Worm (Caenorhabditis elegans) whole organism, L1 larva: Measurements from ENCODE around the gene F35G2.3.

Experiments
- dpl-1 ChIP-seq, 3 experiments: fragments of 150-350 bp in 2 of 3; sonication (generic microtip) in 1 of 3; optimal IDR thresholded peaks; 2 replicates each; lab custom pipeline; 2014 to 2017; ENCODE audit warnings: missing biosample characterization in 3 of 3, missing genetic modification characterization in 3 of 3, missing genetic modification reagents in 3 of 3
- egl-27 ChIP-seq, 2 experiments: fragments of 150-350 bp in 1 of 2; sonication (generic microtip); optimal IDR thresholded peaks; 3 replicates each; lab custom pipeline; 2017 to 2018; ENCODE audit warnings: missing biosample characterization in 2 of 2, missing genetic modification characterization in 2 of 2, missing genetic modification reagents in 2 of 2
- isw-1 ChIP-seq: fragments of 200-800 bp; sonication (Bioruptor generic); IDR thresholded peaks from 2 replicates; pipeline ENCODE4 v1.3.6; 2022; ENCODE audit warnings: missing genetic modification characterization, missing compliant biosample characterization
- jun-1 ChIP-seq: fragments of 150-350 bp; optimal IDR thresholded peaks from 2 replicates; lab custom pipeline; 2014; ENCODE audit warnings: missing biosample characterization, missing genetic modification reagents, missing genetic modification characterization
- nhr-77 ChIP-seq: fragments of 150-350 bp; optimal IDR thresholded peaks from 2 replicates; lab custom pipeline; 2014; ENCODE audit warnings: missing biosample characterization, missing genetic modification characterization

- no peak for TF ChIP-seq jun-1 (tag; lab: Kevin White, UChicago)
- TF ChIP-seq isw-1, result no peak
- no peak for TF ChIP-seq egl-27 (tag; optimal IDR thresholded peaks at IDR 0.05; lab: Kevin White, UChicago)
- no peak for TF ChIP-seq nhr-77 (tag; lab: Kevin White, UChicago)
- TF ChIP-seq dpl-1 (GFP tag; optimal IDR thresholded peaks at IDR 0.05; lab: Kevin White, UChicago), result no peak
These were observed 3.4 kb downstream of the F35G2.3 start for ce11 chrIV:12212814-12213213.
